Fruit fly (Drosophila melanogaster) whole organism, embryonic: Measurements from ENCODE around the gene CG31538.
A peak's percentile ranks its signal among the peaks of the same experiment; 100 is the strongest.

Experiments
- Abd-B ChIP-seq: fragments of 200-800 bp; sonication (Bioruptor generic); optimal IDR thresholded peaks from 2 replicates; lab custom pipeline; 2018; ENCODE audit warnings: missing biosample characterization, mild to moderate bottlenecking, missing genetic modification characterization, moderate library complexity
- Atf3 ChIP-seq: fragments of 200-800 bp; sonication (Bioruptor generic); optimal IDR thresholded peaks from 3 replicates; lab custom pipeline; 2016; ENCODE audit warnings: missing biosample characterization, missing genetic modification characterization
- B-H1 ChIP-seq: fragments of 200-800 bp; sonication (Bioruptor generic); IDR thresholded peaks from 3 replicates; pipeline ENCODE4 v1.3.6; 2022; ENCODE audit warnings: missing biosample characterization, missing genetic modification characterization
- Bdp1 ChIP-seq: fragments of 200-800 bp; sonication (Bioruptor generic); optimal IDR thresholded peaks from 3 replicates; lab custom pipeline; 2016; ENCODE audit warnings: missing biosample characterization, missing genetic modification characterization
- CG12071 ChIP-seq: fragments of 200-800 bp; sonication (Bioruptor generic); optimal IDR thresholded peaks from 3 replicates; lab custom pipeline; 2018; ENCODE audit warnings: missing biosample characterization, mild to moderate bottlenecking, missing genetic modification characterization
- CG12744 ChIP-seq: fragments of 200-800 bp; sonication (Bioruptor generic); optimal IDR thresholded peaks from 2 replicates; lab custom pipeline; 2016; ENCODE audit warnings: missing biosample characterization, missing genetic modification characterization
- CG13775 ChIP-seq: fragments of 200-800 bp; sonication (Bioruptor generic); optimal IDR thresholded peaks from 3 replicates; lab custom pipeline; 2017; ENCODE audit warnings: missing biosample characterization, mild to moderate bottlenecking, missing genetic modification characterization
- CG17802 ChIP-seq: fragments of 200-800 bp; sonication (Bioruptor generic); optimal IDR thresholded peaks from 2 replicates; lab custom pipeline; 2018; ENCODE audit warnings: missing biosample characterization, mild to moderate bottlenecking, missing genetic modification characterization, moderate library complexity
- CG2199 ChIP-seq: fragments of 200-800 bp; sonication (Bioruptor generic); IDR thresholded peaks from 3 replicates; pipeline ENCODE4 v1.3.6; 2022; ENCODE audit warnings: missing biosample characterization, missing genetic modification characterization
- CG3163 ChIP-seq: fragments of 200-800 bp; sonication (Bioruptor generic); optimal IDR thresholded peaks from 3 replicates; lab custom pipeline; 2016; ENCODE audit warnings: missing biosample characterization, missing genetic modification characterization
- CG3838 ChIP-seq: fragments of 200-800 bp; sonication (Bioruptor generic); optimal IDR thresholded peaks from 3 replicates; lab custom pipeline; 2016; ENCODE audit warnings: missing biosample characterization, missing genetic modification characterization
- CG4360 ChIP-seq: fragments of 200-800 bp; sonication (Bioruptor generic); IDR thresholded peaks from 2 replicates; pipeline ENCODE4 v1.3.6; 2022; ENCODE audit warnings: missing biosample characterization, missing genetic modification characterization
- CG4404 ChIP-seq: fragments of 200-800 bp; sonication (Bioruptor generic); IDR thresholded peaks from 2 replicates; pipeline ENCODE4 v1.3.6; 2022; ENCODE audit warnings: missing biosample characterization, missing genetic modification characterization
- CG5245 ChIP-seq: fragments of 200-800 bp; sonication (Bioruptor generic); optimal IDR thresholded peaks from 3 replicates; lab custom pipeline; 2016; ENCODE audit warnings: missing biosample characterization, missing genetic modification characterization
- CG6254 ChIP-seq: fragments of 200-800 bp; sonication (Bioruptor generic); optimal IDR thresholded peaks from 3 replicates; lab custom pipeline; 2017; ENCODE audit warnings: mild to moderate bottlenecking, missing biosample characterization, missing genetic modification reagents, missing genetic modification characterization
- CG6683 ChIP-seq: fragments of 200-800 bp; sonication (Bioruptor generic); optimal IDR thresholded peaks from 2 replicates; lab custom pipeline; 2017; ENCODE audit warnings: missing biosample characterization, mild to moderate bottlenecking, missing genetic modification characterization, missing genetic modification reagents
- CG6765 ChIP-seq: fragments of 200-800 bp; sonication (Bioruptor generic); optimal IDR thresholded peaks from 3 replicates; lab custom pipeline; 2017; ENCODE audit warnings: missing biosample characterization, mild to moderate bottlenecking, missing genetic modification characterization
- CG6791 ChIP-seq: fragments of 200-800 bp; sonication (Bioruptor generic); IDR thresholded peaks from 3 replicates; pipeline ENCODE4 v1.3.6; 2022; ENCODE audit warnings: missing biosample characterization, missing genetic modification characterization; ENCODE audit not compliant: partially characterized antibody
- CG7556 ChIP-seq: fragments of 200-800 bp; sonication (Bioruptor generic); optimal IDR thresholded peaks from 2 replicates; lab custom pipeline; 2017; ENCODE audit warnings: missing biosample characterization, mild to moderate bottlenecking, missing genetic modification characterization
- CG8765 ChIP-seq: fragments of 200-800 bp; sonication (Bioruptor generic); IDR thresholded peaks from 2 replicates; pipeline ENCODE4 v1.3.6; 2022; ENCODE audit warnings: missing biosample characterization, missing genetic modification characterization
- CG9437 ChIP-seq: fragments of 200-800 bp; sonication (Bioruptor generic); optimal IDR thresholded peaks from 2 replicates; lab custom pipeline; 2018; ENCODE audit warnings: missing biosample characterization, mild to moderate bottlenecking, missing genetic modification characterization
- CG9797 ChIP-seq: fragments of 200-800 bp; sonication (Bioruptor generic); optimal IDR thresholded peaks from 3 replicates; lab custom pipeline; 2018; ENCODE audit warnings: missing biosample characterization, mild to moderate bottlenecking, missing genetic modification characterization
- Doc3 ChIP-seq: fragments of 200-800 bp; sonication (Bioruptor generic); IDR thresholded peaks from 3 replicates; pipeline ENCODE4 v1.3.6; 2022; ENCODE audit warnings: missing biosample characterization, missing genetic modification characterization; ENCODE audit not compliant: partially characterized antibody
- Dp ChIP-seq: fragments of 200-800 bp; sonication (Bioruptor generic); optimal IDR thresholded peaks from 2 replicates; lab custom pipeline; 2018; ENCODE audit warnings: missing biosample characterization, mild to moderate bottlenecking, missing genetic modification characterization, moderate library complexity
- Eip74EF ChIP-seq, 2 experiments: fragments of 200-800 bp in 1 of 2; fragments of >200 bp in 1 of 2; sonication (Bioruptor generic) in 1 of 2; optimal IDR thresholded peaks; 2 replicates each; lab custom pipeline; 2017 to 2019; ENCODE audit warnings: missing biosample characterization in 2 of 2, missing genetic modification characterization in 2 of 2, mild to moderate bottlenecking in 1 of 2, moderate library complexity in 1 of 2
- Fer1 ChIP-seq: fragments of 200-800 bp; sonication (Bioruptor generic); optimal IDR thresholded peaks from 2 replicates; lab custom pipeline; 2017; ENCODE audit warnings: missing biosample characterization, mild to moderate bottlenecking, missing genetic modification characterization
- Fer2 ChIP-seq: fragments of 200-800 bp; sonication (Bioruptor generic); optimal IDR thresholded peaks from 2 replicates; lab custom pipeline; 2018; ENCODE audit warnings: missing biosample characterization, mild to moderate bottlenecking, missing genetic modification characterization, moderate library complexity
- Gsc ChIP-seq: fragments of 200-800 bp; sonication (Bioruptor generic); IDR thresholded peaks from 2 replicates; pipeline ENCODE4 v1.3.6; 2022; ENCODE audit warnings: missing biosample characterization, missing genetic modification characterization
- HLH54F ChIP-seq: fragments of 200-800 bp; sonication (Bioruptor generic); optimal IDR thresholded peaks from 3 replicates; lab custom pipeline; 2016; ENCODE audit warnings: missing biosample characterization, missing genetic modification characterization
- HmgZ ChIP-seq: fragments of 200-800 bp; sonication (Bioruptor generic); optimal IDR thresholded peaks from 2 replicates; lab custom pipeline; 2018; ENCODE audit warnings: missing biosample characterization, mild to moderate bottlenecking, missing genetic modification characterization
- MTF-1 ChIP-seq: fragments of 200-800 bp; sonication (Bioruptor generic); optimal IDR thresholded peaks from 2 replicates; lab custom pipeline; 2018; ENCODE audit warnings: missing biosample characterization, mild to moderate bottlenecking, missing genetic modification characterization, borderline replicate concordance
- Rfx ChIP-seq: fragments of 200-800 bp; sonication (Bioruptor generic); IDR thresholded peaks from 2 replicates; pipeline ENCODE4 v1.3.6; 2022; ENCODE audit warnings: missing biosample characterization, missing genetic modification characterization
- Trl ChIP-seq, 3 experiments: fragments of >200 bp in 2 of 3; fragments of 200-800 bp in 1 of 3; sonication (Bioruptor generic) in 1 of 3; optimal IDR thresholded peaks; 2 replicates in 1 of 3; 3 replicates in 2 of 3; lab custom pipeline; 2016 to 2017; ENCODE audit warnings: missing biosample characterization in 1 of 3, missing genetic modification characterization in 1 of 3
- ap ChIP-seq: fragments of 200-800 bp; sonication (Bioruptor generic); IDR thresholded peaks from 2 replicates; pipeline ENCODE4 v1.3.6; 2022; ENCODE audit warnings: missing biosample characterization, missing genetic modification characterization
- ash1 ChIP-seq: fragments of 200-800 bp; sonication (Bioruptor generic); optimal IDR thresholded peaks from 2 replicates; lab custom pipeline; 2018; ENCODE audit warnings: missing biosample characterization, mild to moderate bottlenecking, missing genetic modification characterization
- br ChIP-seq: fragments of >200 bp; optimal IDR thresholded peaks from 2 replicates; lab custom pipeline; 2017
- bsh ChIP-seq, 2 experiments: fragments of 200-800 bp; sonication (Bioruptor generic); optimal IDR thresholded peaks; 2 replicates each; lab custom pipeline; 2017 to 2018; ENCODE audit warnings: mild to moderate bottlenecking in 2 of 2, missing biosample characterization in 2 of 2, missing genetic modification characterization in 2 of 2, moderate library complexity in 1 of 2
- fd96Cb ChIP-seq: fragments of 200-800 bp; sonication (Bioruptor generic); optimal IDR thresholded peaks from 2 replicates; lab custom pipeline; 2018; ENCODE audit warnings: missing biosample characterization, mild to moderate bottlenecking, missing genetic modification characterization, moderate library complexity
- gem ChIP-seq: fragments of 200-800 bp; sonication (Bioruptor generic); optimal IDR thresholded peaks from 2 replicates; lab custom pipeline; 2019; ENCODE audit warnings: missing biosample characterization, mild to moderate bottlenecking, missing genetic modification characterization, moderate library complexity
- gsb ChIP-seq: fragments of 200-800 bp; sonication (Bioruptor generic); IDR thresholded peaks from 2 replicates; pipeline ENCODE4 v1.3.6; 2022; ENCODE audit warnings: missing biosample characterization, missing genetic modification characterization
- klu ChIP-seq: fragments of 200-800 bp; sonication (Bioruptor generic); IDR thresholded peaks from 2 replicates; pipeline ENCODE4 v1.3.6; 2022; ENCODE audit warnings: missing biosample characterization, missing genetic modification characterization
- knrl ChIP-seq: fragments of 200-800 bp; sonication (Bioruptor generic); IDR thresholded peaks from 3 replicates; pipeline ENCODE4 v1.3.6; 2022; ENCODE audit warnings: missing biosample characterization, missing genetic modification characterization; ENCODE audit not compliant: partially characterized antibody
- lab ChIP-seq: fragments of 200-800 bp; sonication (Bioruptor generic); optimal IDR thresholded peaks from 3 replicates; lab custom pipeline; 2017; ENCODE audit warnings: missing biosample characterization, missing genetic modification characterization, mild to moderate bottlenecking, moderate library complexity, missing genetic modification reagents
- mirr ChIP-seq: fragments of 200-800 bp; sonication (Bioruptor generic); optimal IDR thresholded peaks from 3 replicates; lab custom pipeline; 2018; ENCODE audit warnings: missing biosample characterization, mild to moderate bottlenecking, missing genetic modification characterization
- pan ChIP-seq, 4 experiments: fragments of >200 bp in 3 of 4; fragments of 200-800 bp in 1 of 4; sonication (Bioruptor generic) in 1 of 4; optimal IDR thresholded peaks in 3 of 4; IDR thresholded peaks in 1 of 4; 2 replicates each; pipeline versions ENCODE4 v1.3.6 to Lab custom; 2017 to 2022; ENCODE audit warnings: missing biosample characterization in 2 of 4, missing genetic modification characterization in 2 of 4, mixed read lengths in 1 of 4
- pzg ChIP-seq: fragments of 200-800 bp; sonication (Bioruptor generic); optimal IDR thresholded peaks from 3 replicates; lab custom pipeline; 2018; ENCODE audit warnings: missing biosample characterization, mild to moderate bottlenecking, missing genetic modification characterization, moderate library complexity
- slbo ChIP-seq: fragments of 200-800 bp; sonication (Bioruptor generic); IDR thresholded peaks from 2 replicates; pipeline ENCODE4 v1.3.6; 2022; ENCODE audit warnings: missing biosample characterization, missing genetic modification characterization
- tap ChIP-seq: fragments of 200-800 bp; optimal IDR thresholded peaks from 3 replicates; lab custom pipeline; 2019; ENCODE audit warnings: missing biosample characterization, mild to moderate bottlenecking, missing genetic modification characterization, moderate library complexity
- toy ChIP-seq: fragments of 200-800 bp; sonication (Bioruptor generic); IDR thresholded peaks from 2 replicates; pipeline ENCODE4 v1.3.6; 2022; ENCODE audit warnings: missing biosample characterization, missing genetic modification characterization
- zen ChIP-seq: fragments of 200-800 bp; sonication (Bioruptor generic); optimal IDR thresholded peaks from 3 replicates; lab custom pipeline; 2018; ENCODE audit warnings: missing biosample characterization, mild to moderate bottlenecking, missing genetic modification characterization, moderate library complexity

Gene CG31538

DNA sequence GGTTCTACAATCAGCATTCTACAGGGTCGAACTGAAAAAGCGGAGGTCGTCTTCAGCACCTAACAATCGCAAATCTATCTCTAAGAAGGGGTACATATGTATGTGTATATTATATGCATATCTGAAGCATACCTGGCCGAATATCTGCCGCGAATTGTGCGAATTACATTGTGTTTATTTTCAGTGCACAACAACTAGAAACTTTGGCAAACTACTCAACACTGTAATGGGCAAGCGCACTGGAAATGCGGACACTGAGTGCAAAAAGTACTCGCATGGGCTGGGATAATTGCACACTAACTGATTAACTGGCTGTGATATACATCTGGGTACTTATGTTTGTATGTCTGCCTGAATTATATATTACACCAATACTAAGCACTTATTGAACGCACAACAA is 6.8 kb downstream of the CG31538 start (continued):
- TF ChIP-seq CG2199 (no peak), CG3163 (no peak), CG8765 (GFP tag; lab: Robert Waterston, UW) (no peak), CG17802 (no peak), gem (no peak), Gsc (no peak), Eip74EF (GFP tag; optimal IDR thresholded peaks at IDR 0.05; lab: Kevin White, UChicago) (no peak), Atf3 (GFP tag; lab: Kevin White, UChicago) (no peak), CG6765 (GFP tag; lab: Kevin White, UChicago) (no peak), HmgZ (tag; lab: Kevin White, UChicago) (peak; percentile 24), Doc3 (GFP tag; lab: Robert Waterston, UW) (no peak), lab (GFP tag; lab: Kevin White, UChicago) (no peak), ash1 (GFP tag; lab: Kevin White, UChicago) (no peak), slbo (GFP tag; lab: Robert Waterston, UW) (no peak), CG3838 (GFP tag; lab: Kevin White, UChicago) (no peak), CG9797 (GFP tag; lab: Kevin White, UChicago) (no peak), br (lab: Kevin White, UChicago) (no peak), Trl (optimal IDR thresholded peaks at IDR 0.05; lab: Kevin White, UChicago) (no peak), Trl (GFP tag; optimal IDR thresholded peaks at IDR 0.05; lab: Kevin White, UChicago) (peak; percentile 16), CG5245 (no peak), CG12744 (GFP tag; lab: Kevin White, UChicago) (no peak), CG12071 (GFP tag; lab: Kevin White, UChicago) (no peak), klu (GFP tag; lab: Robert Waterston, UW) (no peak), CG6683 (GFP tag; lab: Kevin White, UChicago) (no peak), Fer2 (tag; lab: Kevin White, UChicago) (no peak), MTF-1 (GFP tag; lab: Kevin White, UChicago) (no peak), tap (tag; lab: Kevin White, UChicago) (no peak), Fer1 (no peak), pzg (GFP tag; lab: Kevin White, UChicago) (peak; percentile 2), CG4360 (GFP tag; lab: Robert Waterston, UW) (no peak), ap (no peak), CG4404 (GFP tag; lab: Robert Waterston, UW) (no peak), bsh (GFP tag; optimal IDR thresholded peaks at IDR 0.05; lab: Kevin White, UChicago) (no peak), toy (GFP tag; lab: Robert Waterston, UW) (no peak), CG6254 (GFP tag; lab: Kevin White, UChicago) (no peak), mirr (GFP tag; lab: Kevin White, UChicago) (no peak), Rfx (GFP tag; lab: Robert Waterston, UW) (peak; percentile 45; the same call in 1 of the 2 replicates), B-H1 (GFP tag; lab: Robert Waterston, UW) (no peak), Abd-B (GFP tag; lab: Kevin White, UChicago) (no peak), zen (tag; lab: Kevin White, UChicago) (peak; percentile 14), Dp (GFP tag; lab: Kevin White, UChicago) (no peak), CG13775 (GFP tag; lab: Kevin White, UChicago) (no peak), Bdp1 (GFP tag; lab: Kevin White, UChicago) (no peak), CG6791 (GFP tag; lab: Robert Waterston, UW) (0 out of 3 replicates have a peak, but pooled peaks have one; percentile 20), CG9437 (GFP tag; lab: Kevin White, UChicago) (no peak), pan (optimal IDR thresholded peaks at IDR 0.05; lab: Kevin White, UChicago) (no peak), pan (GFP tag; optimal IDR thresholded peaks at IDR 0.05 in 1 of 2, IDR thresholded peaks at IDR 0.05 in 1 of 2) (no peak), HLH54F (GFP tag; lab: Kevin White, UChicago) (no peak), CG7556 (peak; percentile 7), fd96Cb (tag; lab: Kevin White, UChicago) (no peak), gsb (no peak), knrl (GFP tag; lab: Robert Waterston, UW) (no peak)
